Fruit fly (Drosophila melanogaster) whole organism, prepupa: ENCODE data around the gene CG43773.

Experiments used
- CG11294 ChIP-seq: fragments of 200-800 bp; sonication (Bioruptor generic); IDR thresholded peaks from 2 replicates; pipeline ENCODE4 v1.3.6; 2022; ENCODE audit warnings: missing biosample characterization, missing genetic modification characterization
- CG11902 ChIP-seq: fragments of 200-800 bp; sonication (Bioruptor generic); optimal IDR thresholded peaks from 3 replicates; lab custom pipeline; 2016; ENCODE audit warnings: missing biosample characterization, missing genetic modification characterization
- CG15336 ChIP-seq: fragments of 200-800 bp; sonication (Bioruptor generic); IDR thresholded peaks from 2 replicates; pipeline ENCODE4 v1.3.6; 2022; ENCODE audit warnings: missing biosample characterization, missing genetic modification characterization
- CG16779 ChIP-seq: fragments of 200-800 bp; sonication (Bioruptor generic); optimal IDR thresholded peaks from 3 replicates; lab custom pipeline; 2017; ENCODE audit warnings: missing biosample characterization, mild to moderate bottlenecking, missing genetic modification characterization
- CG3032 ChIP-seq: fragments of 200-800 bp; optimal IDR thresholded peaks from 2 replicates; lab custom pipeline; 2019; ENCODE audit warnings: missing biosample characterization, mild to moderate bottlenecking, missing genetic modification characterization, moderate library complexity
- CG6276 ChIP-seq: fragments of 200-800 bp; sonication (Bioruptor generic); optimal IDR thresholded peaks from 2 replicates; lab custom pipeline; 2017; ENCODE audit warnings: missing biosample characterization, mild to moderate bottlenecking, missing genetic modification characterization
- CG6854 ChIP-seq: fragments of 200-800 bp; sonication (Bioruptor generic); optimal IDR thresholded peaks from 2 replicates; lab custom pipeline; 2017; ENCODE audit warnings: missing biosample characterization, mild to moderate bottlenecking, missing genetic modification characterization
- CG8319 ChIP-seq: fragments of 200-800 bp; sonication (Bioruptor generic); optimal IDR thresholded peaks from 3 replicates; lab custom pipeline; 2016; ENCODE audit warnings: missing biosample characterization, missing genetic modification characterization
- CG8632 ChIP-seq: fragments of 200-800 bp; sonication (Bioruptor generic); optimal IDR thresholded peaks from 3 replicates; lab custom pipeline; 2016; ENCODE audit warnings: missing biosample characterization, missing genetic modification characterization
- CG9139 ChIP-seq: fragments of 200-800 bp; sonication (Bioruptor generic); optimal IDR thresholded peaks from 3 replicates; lab custom pipeline; 2017; ENCODE audit warnings: missing biosample characterization, mild to moderate bottlenecking, missing genetic modification characterization
- Eip75B ChIP-seq: fragments of 200-800 bp; sonication (Bioruptor generic); optimal IDR thresholded peaks from 3 replicates; lab custom pipeline; 2016; ENCODE audit warnings: missing biosample characterization, missing genetic modification characterization
- Eip78C ChIP-seq: fragments of 200-800 bp; sonication (Bioruptor generic); peaks from one replicate; lab custom pipeline; 2016; ENCODE audit warnings: missing biosample characterization, missing genetic modification characterization
- Eip93F ChIP-seq: fragments of 200-800 bp; sonication (Bioruptor generic); optimal IDR thresholded peaks from 2 replicates; lab custom pipeline; 2016; ENCODE audit warnings: missing biosample characterization, mild to moderate bottlenecking, missing genetic modification characterization
- Ets21C ChIP-seq: fragments of 200-800 bp; sonication (Bioruptor generic); optimal IDR thresholded peaks from 3 replicates; lab custom pipeline; 2016; ENCODE audit warnings: missing biosample characterization, missing genetic modification characterization
- Ets96B ChIP-seq: fragments of 200-800 bp; optimal IDR thresholded peaks from 2 replicates; lab custom pipeline; 2019; ENCODE audit warnings: missing biosample characterization, mild to moderate bottlenecking, missing genetic modification characterization, moderate library complexity
- Gug ChIP-seq: fragments of 200-800 bp; sonication (Bioruptor generic); IDR thresholded peaks from 2 replicates; pipeline ENCODE4 v1.3.6; 2022; ENCODE audit warnings: missing biosample characterization, missing genetic modification characterization
- Hr39 ChIP-seq: fragments of 200-800 bp; sonication (Bioruptor generic); optimal IDR thresholded peaks from 2 replicates; lab custom pipeline; 2016; ENCODE audit warnings: missing biosample characterization, missing genetic modification characterization
- Met ChIP-seq: fragments of 200-800 bp; sonication (Bioruptor generic); optimal IDR thresholded peaks from 3 replicates; lab custom pipeline; 2016; ENCODE audit warnings: missing biosample characterization, missing genetic modification characterization
- OdsH ChIP-seq: fragments of 200-800 bp; sonication (Bioruptor generic); optimal IDR thresholded peaks from 3 replicates; lab custom pipeline; 2016; ENCODE audit warnings: missing biosample characterization, missing genetic modification characterization
- Sox102F ChIP-seq: fragments of 200-800 bp; sonication (Bioruptor generic); optimal IDR thresholded peaks from 2 replicates; lab custom pipeline; 2016; ENCODE audit warnings: missing biosample characterization, mild to moderate bottlenecking, missing genetic modification characterization
- Sox14 ChIP-seq: fragments of 200-800 bp; sonication (Bioruptor generic); optimal IDR thresholded peaks from 3 replicates; lab custom pipeline; 2016; ENCODE audit warnings: missing biosample characterization, missing genetic modification characterization
- Sox15 ChIP-seq: fragments of 200-800 bp; sonication (Bioruptor generic); optimal IDR thresholded peaks from 3 replicates; lab custom pipeline; 2016; ENCODE audit warnings: missing biosample characterization, missing genetic modification characterization
- achi ChIP-seq: fragments of 200-800 bp; sonication (Bioruptor generic); optimal IDR thresholded peaks from 3 replicates; lab custom pipeline; 2016; ENCODE audit warnings: missing biosample characterization, missing genetic modification characterization
- acj6 ChIP-seq: fragments of 200-800 bp; sonication (Bioruptor generic); optimal IDR thresholded peaks from 3 replicates; lab custom pipeline; 2016; ENCODE audit warnings: missing biosample characterization, missing genetic modification characterization
- dac ChIP-seq: fragments of 200-800 bp; sonication (Bioruptor generic); optimal IDR thresholded peaks from 2 replicates; lab custom pipeline; 2017; ENCODE audit warnings: missing biosample characterization, mild to moderate bottlenecking, missing genetic modification characterization
- eg ChIP-seq: fragments of 200-800 bp; sonication (Bioruptor generic); IDR thresholded peaks from 3 replicates; pipeline ENCODE4 v1.3.6; 2022; ENCODE audit warnings: missing biosample characterization, missing genetic modification characterization
- esn ChIP-seq: fragments of 200-800 bp; sonication (Bioruptor generic); optimal IDR thresholded peaks from 2 replicates; lab custom pipeline; 2016; ENCODE audit warnings: missing biosample characterization, mild to moderate bottlenecking, missing genetic modification characterization, moderate library complexity
- lz ChIP-seq: fragments of 200-800 bp; sonication (Bioruptor generic); optimal IDR thresholded peaks from 3 replicates; lab custom pipeline; 2016; ENCODE audit warnings: missing biosample characterization, missing genetic modification characterization
- net ChIP-seq: fragments of 200-800 bp; sonication (Bioruptor generic); optimal IDR thresholded peaks from 3 replicates; lab custom pipeline; 2016; ENCODE audit warnings: missing biosample characterization, missing genetic modification characterization
- salr ChIP-seq, 2 experiments: fragments of 200-800 bp; sonication (Bioruptor generic); optimal IDR thresholded peaks; 3 replicates each; lab custom pipeline; 2016 to 2018; ENCODE audit warnings: missing biosample characterization in 2 of 2, missing genetic modification characterization in 2 of 2, mild to moderate bottlenecking in 1 of 2
- spab ChIP-seq: fragments of 200-800 bp; sonication (Bioruptor generic); optimal IDR thresholded peaks from 2 replicates; lab custom pipeline; 2017; ENCODE audit warnings: missing biosample characterization, mild to moderate bottlenecking, missing genetic modification characterization, missing genetic modification reagents
- svp ChIP-seq: fragments of 200-800 bp; sonication (Bioruptor generic); peaks from one replicate; lab custom pipeline; 2016; ENCODE audit warnings: missing biosample characterization, missing genetic modification characterization
- topi ChIP-seq: fragments of 200-800 bp; sonication (Bioruptor generic); optimal IDR thresholded peaks from 3 replicates; lab custom pipeline; 2016; ENCODE audit warnings: missing biosample characterization, missing genetic modification characterization

Gene CG43773

dm6 chr2L:4012089-4012488 lies 4.6 kb downstream of the CG43773 start:
- TF ChIP-seq topi (GFP tag; lab: Kevin White, UChicago) (peak; percentile 2), CG16779 (tag; lab: Kevin White, UChicago) (no peak), Eip75B (GFP tag; lab: Kevin White, UChicago) (no peak), svp (GFP tag; lab: Kevin White, UChicago) (peak; percentile 50), OdsH (GFP tag; lab: Kevin White, UChicago) (no peak), CG6854 (GFP tag; lab: Kevin White, UChicago) (no peak), Sox102F (no peak), Hr39 (GFP tag; lab: Kevin White, UChicago) (peak; percentile 15), acj6 (GFP tag; lab: Kevin White, UChicago) (no peak), esn (GFP tag; lab: Kevin White, UChicago) (no peak), achi (GFP tag; lab: Kevin White, UChicago) (no peak), Ets21C (GFP tag; lab: Kevin White, UChicago) (no peak), dac (no peak), CG11294 (GFP tag; lab: Robert Waterston, UW) (no peak), Ets96B (tag; lab: Kevin White, UChicago) (no peak), Sox14 (GFP tag; lab: Kevin White, UChicago) (no peak), spab (GFP tag; lab: Kevin White, UChicago) (no peak)

- TF ChIP-seq Gug (GFP tag; lab: Robert Waterston, UW) (no peak), spab (GFP tag; lab: Kevin White, UChicago) (no peak)
Measured at dm6 chr2L:4019198-4019597, 11.7 kb downstream of the CG43773 start.

dm6 chr2L:4019765-4020164 lies 12.3 kb downstream of the CG43773 start:
- no peak for TF ChIP-seq CG6854 (GFP tag; lab: Kevin White, UChicago)
- TF ChIP-seq net (GFP tag; lab: Kevin White, UChicago), result no peak
- TF ChIP-seq CG8319, result no peak
- 0 out of 3 replicates have a peak, but pooled peaks have one; percentile 20 for TF ChIP-seq eg (GFP tag; lab: Robert Waterston, UW)
- no peak for TF ChIP-seq CG3032 (tag; lab: Kevin White, UChicago)

- TF ChIP-seq CG15336 (GFP tag; lab: Robert Waterston, UW) (no peak), topi (GFP tag; lab: Kevin White, UChicago) (no peak), esn (GFP tag; lab: Kevin White, UChicago) (no peak), CG8632 (GFP tag; lab: Kevin White, UChicago) (no peak), CG11902 (no peak), salr (GFP tag; optimal IDR thresholded peaks at IDR 0.05; lab: Kevin White, UChicago) (no peak), Sox102F (no peak), Sox15 (GFP tag; lab: Kevin White, UChicago) (no peak), Met (no peak), lz (no peak)
Measured at dm6 chr2L:4020188-4020587, 12.7 kb downstream of the CG43773 start.

dm6 chr2L:4021608-4022342 lies 14.3 kb downstream of the CG43773 start:
- TF ChIP-seq Eip78C (GFP tag; lab: Kevin White, UChicago) (peak; percentile 19), Eip93F (GFP tag; lab: Kevin White, UChicago) (no peak), CG6276 (GFP tag; lab: Kevin White, UChicago) (no peak), svp (GFP tag; lab: Kevin White, UChicago) (peak; percentile 31), CG3032 (tag; lab: Kevin White, UChicago) (no peak), CG9139 (GFP tag; lab: Kevin White, UChicago) (no peak)
